Fruit fly (Drosophila melanogaster) whole organism, embryonic: Measurements from ENCODE around the gene Apoltp.
A peak's percentile ranks its signal among the peaks of the same experiment; 100 is the strongest.

Experiments
- Awh ChIP-seq: fragments of 200-800 bp; sonication (Bioruptor generic); IDR thresholded peaks from 2 replicates; pipeline ENCODE4, ENCODE4 v1.3.6; 2022; ENCODE audit warnings: missing biosample characterization, missing genetic modification characterization
- Blimp-1 ChIP-seq: fragments of 200-800 bp; sonication (Bioruptor generic); optimal IDR thresholded peaks from 3 replicates; lab custom pipeline; 2018; ENCODE audit warnings: missing biosample characterization, missing genetic modification characterization, mild to moderate bottlenecking, moderate library complexity, missing genetic modification reagents
- BtbVII ChIP-seq: fragments of 200-800 bp; sonication (Bioruptor generic); optimal IDR thresholded peaks from 3 replicates; lab custom pipeline; 2017; ENCODE audit warnings: missing biosample characterization, mild to moderate bottlenecking, missing genetic modification characterization
- CG10274 ChIP-seq: fragments of 200-800 bp; sonication (Bioruptor generic); optimal IDR thresholded peaks from 3 replicates; lab custom pipeline; 2017; ENCODE audit warnings: missing biosample characterization, mild to moderate bottlenecking, missing genetic modification characterization
- CG10979 ChIP-seq: fragments of 200-800 bp; sonication (Bioruptor generic); optimal IDR thresholded peaks from 2 replicates; lab custom pipeline; 2018; ENCODE audit warnings: missing biosample characterization, mild to moderate bottlenecking, missing genetic modification characterization, moderate library complexity
- CG11456 ChIP-seq: fragments of 200-800 bp; sonication (Bioruptor generic); IDR thresholded peaks from 3 replicates; pipeline ENCODE4 v1.3.6; 2022; ENCODE audit warnings: missing biosample characterization, missing genetic modification characterization
- CG13424 ChIP-seq: fragments of 200-800 bp; sonication (Bioruptor generic); optimal IDR thresholded peaks from 2 replicates; lab custom pipeline; 2019; ENCODE audit warnings: missing biosample characterization, mild to moderate bottlenecking, missing genetic modification characterization, moderate library complexity
- CG14014 ChIP-seq: fragments of 200-800 bp; sonication (Bioruptor generic); IDR thresholded peaks from 2 replicates; pipeline ENCODE4 v1.3.6; 2022; ENCODE audit warnings: missing biosample characterization, missing genetic modification characterization
- CG14965 ChIP-seq: fragments of 200-800 bp; sonication (Bioruptor generic); optimal IDR thresholded peaks from 2 replicates; lab custom pipeline; 2016; ENCODE audit warnings: missing biosample characterization, missing genetic modification characterization, borderline replicate concordance
- CG1529 ChIP-seq: fragments of 200-800 bp; sonication (Bioruptor generic); optimal IDR thresholded peaks from 3 replicates; lab custom pipeline; 2018; ENCODE audit warnings: missing biosample characterization, missing genetic modification characterization
- CG15696 ChIP-seq: fragments of 200-800 bp; sonication (Bioruptor generic); optimal IDR thresholded peaks from 2 replicates; lab custom pipeline; 2019; ENCODE audit warnings: missing biosample characterization, mild to moderate bottlenecking, missing genetic modification characterization, moderate library complexity
- CG16779 ChIP-seq: fragments of 200-800 bp; sonication (Bioruptor generic); IDR thresholded peaks from 2 replicates; pipeline ENCODE4 v1.3.6; 2022; ENCODE audit warnings: missing biosample characterization, missing genetic modification characterization
- CG16815 ChIP-seq: fragments of 200-800 bp; sonication (Bioruptor generic); optimal IDR thresholded peaks from 3 replicates; lab custom pipeline; 2017; ENCODE audit warnings: missing biosample characterization, mild to moderate bottlenecking, missing genetic modification characterization
- CG17829 ChIP-seq: fragments of 200-800 bp; optimal IDR thresholded peaks from 2 replicates; lab custom pipeline; 2019; ENCODE audit warnings: missing biosample characterization, mild to moderate bottlenecking, missing genetic modification characterization, moderate library complexity
- CG2116 ChIP-seq: fragments of 200-800 bp; sonication (Bioruptor generic); optimal IDR thresholded peaks from 3 replicates; lab custom pipeline; 2018; ENCODE audit warnings: missing biosample characterization, mild to moderate bottlenecking, missing genetic modification characterization
- CG2712 ChIP-seq: fragments of 200-800 bp; optimal IDR thresholded peaks from 3 replicates; lab custom pipeline; 2019; ENCODE audit warnings: missing biosample characterization, mild to moderate bottlenecking, missing genetic modification characterization, moderate library complexity
- CG2875 ChIP-seq: fragments of 200-800 bp; sonication (Bioruptor generic); optimal IDR thresholded peaks from 2 replicates; lab custom pipeline; 2017; ENCODE audit warnings: missing biosample characterization, mild to moderate bottlenecking, missing genetic modification characterization, missing genetic modification reagents
- CG32532 ChIP-seq: fragments of 200-800 bp; sonication (Bioruptor generic); IDR thresholded peaks from 2 replicates; pipeline ENCODE4 v1.3.6; 2022; ENCODE audit warnings: missing biosample characterization, missing genetic modification characterization
- CG3281 ChIP-seq: fragments of 200-800 bp; sonication (Bioruptor generic); optimal IDR thresholded peaks from 3 replicates; lab custom pipeline; 2017; ENCODE audit warnings: missing biosample characterization, mild to moderate bottlenecking, missing genetic modification characterization
- CG4424 ChIP-seq: fragments of 200-800 bp; sonication (Bioruptor generic); optimal IDR thresholded peaks from 3 replicates; lab custom pipeline; 2016; ENCODE audit warnings: missing biosample characterization, missing genetic modification characterization
- CG6765 ChIP-seq: fragments of 200-800 bp; sonication (Bioruptor generic); optimal IDR thresholded peaks from 3 replicates; lab custom pipeline; 2017; ENCODE audit warnings: missing biosample characterization, mild to moderate bottlenecking, missing genetic modification characterization
- CG7987 ChIP-seq: fragments of 200-800 bp; sonication (Bioruptor generic); optimal IDR thresholded peaks from 2 replicates; lab custom pipeline; 2018; ENCODE audit warnings: missing biosample characterization, mild to moderate bottlenecking, missing genetic modification characterization, moderate library complexity
- CG8290 ChIP-seq, 3 experiments: fragments of 200-800 bp; sonication (Bioruptor generic); optimal IDR thresholded peaks; 2 replicates each; lab custom pipeline; 2016 to 2019; ENCODE audit warnings: missing biosample characterization in 3 of 3, missing genetic modification characterization in 3 of 3, mild to moderate bottlenecking in 2 of 3, moderate library complexity in 1 of 3
- CG9932 ChIP-seq: fragments of 200-800 bp; sonication (Bioruptor generic); IDR thresholded peaks from 2 replicates; pipeline ENCODE4 v1.3.6; 2022; ENCODE audit warnings: missing biosample characterization, missing genetic modification characterization
- Chrac-16 ChIP-seq: fragments of 200-800 bp; sonication (Bioruptor generic); optimal IDR thresholded peaks from 3 replicates; lab custom pipeline; 2016; ENCODE audit warnings: missing biosample characterization, missing genetic modification characterization
- D19A ChIP-seq: fragments of 200-800 bp; optimal IDR thresholded peaks from 3 replicates; lab custom pipeline; 2019; ENCODE audit warnings: missing biosample characterization, mild to moderate bottlenecking, missing genetic modification characterization, moderate library complexity
- Dad ChIP-seq: fragments of 200-800 bp; sonication (Bioruptor generic); optimal IDR thresholded peaks from 3 replicates; lab custom pipeline; 2016; ENCODE audit warnings: missing biosample characterization, missing genetic modification characterization
- Ets97D ChIP-seq: fragments of 200-800 bp; sonication (Bioruptor generic); optimal IDR thresholded peaks from 3 replicates; lab custom pipeline; 2016; ENCODE audit warnings: missing biosample characterization, missing genetic modification characterization
- Fer3 ChIP-seq: fragments of 200-800 bp; sonication (Bioruptor generic); optimal IDR thresholded peaks from 2 replicates; lab custom pipeline; 2018; ENCODE audit warnings: missing biosample characterization, mild to moderate bottlenecking, missing genetic modification characterization, moderate library complexity
- Mad ChIP-seq: fragments of 200-800 bp; sonication (Bioruptor generic); optimal IDR thresholded peaks from 2 replicates; lab custom pipeline; 2016; ENCODE audit warnings: missing biosample characterization, missing genetic modification characterization
- ato ChIP-seq: fragments of 200-800 bp; sonication (Bioruptor generic); IDR thresholded peaks from 2 replicates; pipeline ENCODE4 v1.3.6; 2022; ENCODE audit warnings: missing biosample characterization, missing genetic modification characterization; ENCODE audit not compliant: partially characterized antibody
- caup ChIP-seq: fragments of 200-800 bp; sonication (Bioruptor generic); optimal IDR thresholded peaks from 3 replicates; lab custom pipeline; 2017; ENCODE audit warnings: missing biosample characterization, mild to moderate bottlenecking, missing genetic modification characterization, moderate library complexity; ENCODE audit not compliant: severe bottlenecking
- corto ChIP-seq: fragments of 200-800 bp; sonication (Bioruptor generic); optimal IDR thresholded peaks from 2 replicates; lab custom pipeline; 2016; ENCODE audit warnings: missing biosample characterization, mild to moderate bottlenecking, missing genetic modification characterization, moderate library complexity
- dan ChIP-seq: fragments of 200-800 bp; sonication (Bioruptor generic); IDR thresholded peaks from 2 replicates; pipeline ENCODE4 v1.3.6; 2022; ENCODE audit warnings: missing biosample characterization, missing genetic modification characterization
- fd96Cb ChIP-seq: fragments of 200-800 bp; sonication (Bioruptor generic); optimal IDR thresholded peaks from 2 replicates; lab custom pipeline; 2018; ENCODE audit warnings: missing biosample characterization, mild to moderate bottlenecking, missing genetic modification characterization, moderate library complexity
- gce ChIP-seq: fragments of 200-800 bp; sonication (Bioruptor generic); IDR thresholded peaks from 3 replicates; pipeline ENCODE4 v1.3.6; 2022; ENCODE audit warnings: missing biosample characterization, missing genetic modification characterization
- gcm2 ChIP-seq: fragments of 200-800 bp; sonication (Bioruptor generic); optimal IDR thresholded peaks from 2 replicates; lab custom pipeline; 2016; ENCODE audit warnings: missing biosample characterization, missing genetic modification characterization
- gsb-n ChIP-seq: fragments of 200-800 bp; sonication (Bioruptor generic); optimal IDR thresholded peaks from 3 replicates; lab custom pipeline; 2018; ENCODE audit warnings: missing biosample characterization, mild to moderate bottlenecking, missing genetic modification characterization
- jigr1 ChIP-seq: fragments of 200-800 bp; sonication (Bioruptor generic); IDR thresholded peaks from 3 replicates; pipeline ENCODE4 v1.3.6; 2022; ENCODE audit warnings: missing biosample characterization, missing genetic modification characterization
- kah ChIP-seq: fragments of 200-800 bp; sonication (Bioruptor generic); optimal IDR thresholded peaks from 2 replicates; lab custom pipeline; 2018; ENCODE audit warnings: missing biosample characterization, mild to moderate bottlenecking, missing genetic modification characterization
- lilli ChIP-seq: fragments of 200-800 bp; sonication (Bioruptor generic); optimal IDR thresholded peaks from 3 replicates; lab custom pipeline; 2016; ENCODE audit warnings: missing biosample characterization, missing genetic modification characterization
- onecut ChIP-seq: fragments of 200-800 bp; sonication (Bioruptor generic); IDR thresholded peaks from 2 replicates; pipeline ENCODE4 v1.3.6; 2022; ENCODE audit warnings: missing biosample characterization, missing genetic modification characterization
- ranshi ChIP-seq: fragments of 200-800 bp; sonication (Bioruptor generic); IDR thresholded peaks from 2 replicates; pipeline ENCODE4 v1.3.6; 2022; ENCODE audit warnings: missing biosample characterization, missing genetic modification characterization
- sc ChIP-seq, 3 experiments: fragments of >200 bp in 2 of 3; fragments of 200-800 bp in 1 of 3; sonication (Bioruptor generic) in 1 of 3; optimal IDR thresholded peaks; 2 replicates in 2 of 3; 3 replicates in 1 of 3; lab custom pipeline; 2017; ENCODE audit warnings: mild to moderate bottlenecking in 1 of 3, missing biosample characterization in 1 of 3, missing genetic modification characterization in 1 of 3, missing genetic modification reagents in 1 of 3
- sd ChIP-seq: fragments of 200-800 bp; sonication (Bioruptor generic); optimal IDR thresholded peaks from 3 replicates; lab custom pipeline; 2018; ENCODE audit warnings: missing biosample characterization, mild to moderate bottlenecking, missing genetic modification characterization, moderate library complexity
- seq ChIP-seq: fragments of 200-800 bp; sonication (Bioruptor generic); IDR thresholded peaks from 2 replicates; pipeline ENCODE4 v1.3.6; 2022; ENCODE audit warnings: missing biosample characterization, missing genetic modification characterization
- twi ChIP-seq: fragments of 200-800 bp; optimal IDR thresholded peaks from 2 replicates; lab custom pipeline; 2019; ENCODE audit warnings: missing biosample characterization, mild to moderate bottlenecking, missing genetic modification characterization, moderate library complexity
- vvl ChIP-seq: fragments of 200-800 bp; sonication (Bioruptor generic); IDR thresholded peaks from 2 replicates; pipeline ENCODE4 v1.3.6; 2022; ENCODE audit warnings: missing biosample characterization, missing genetic modification characterization
- zf30C ChIP-seq: fragments of 200-800 bp; sonication (Bioruptor generic); optimal IDR thresholded peaks from 3 replicates; lab custom pipeline; 2018; ENCODE audit warnings: missing biosample characterization, mild to moderate bottlenecking, missing genetic modification characterization

The Apoltp gene

DNA sequence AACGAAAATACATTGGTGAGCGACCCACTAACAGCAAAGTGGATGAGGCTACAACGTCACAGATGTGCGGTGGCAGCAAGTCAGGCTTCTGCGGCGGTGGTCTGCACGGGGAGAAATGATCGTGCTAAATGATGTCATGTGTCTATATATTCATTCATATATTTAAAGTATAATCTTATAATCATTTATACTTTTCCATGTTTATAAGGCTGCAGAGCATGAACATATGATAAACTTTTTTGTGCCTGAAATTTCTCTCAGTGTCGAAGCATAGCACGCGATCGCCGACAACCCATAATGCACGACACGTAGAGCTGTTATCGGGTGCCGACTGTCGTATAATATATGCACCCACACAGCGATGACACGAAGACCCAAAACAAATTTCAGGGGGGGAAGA, 35.6 kb upstream of the Apoltp start (continued):
- TF ChIP-seq sd (tag; lab: Kevin White, UChicago): no peak
- no peak for TF ChIP-seq sc (optimal IDR thresholded peaks at IDR 0.05; lab: Kevin White, UChicago)
- TF ChIP-seq sc (GFP tag; optimal IDR thresholded peaks at IDR 0.05; lab: Kevin White, UChicago): peak; percentile 53
- TF ChIP-seq CG2116 (GFP tag; lab: Kevin White, UChicago): peak; percentile 11
- TF ChIP-seq CG17829: peak; percentile 84
- no peak for TF ChIP-seq CG16779 (GFP tag; lab: Robert Waterston, UW)
- no peak for TF ChIP-seq lilli (GFP tag; lab: Kevin White, UChicago)
- TF ChIP-seq CG14965 (GFP tag; lab: Kevin White, UChicago): no peak
- peak; percentile 57 for TF ChIP-seq CG2875 (GFP tag; lab: Kevin White, UChicago)
- no peak for TF ChIP-seq ato (GFP tag; lab: Robert Waterston, UW)
- peak; percentile 86 for TF ChIP-seq CG2712 (tag; lab: Kevin White, UChicago)
- TF ChIP-seq jigr1 (GFP tag; lab: Robert Waterston, UW): peak; percentile 40; the same call in 1 of the 3 replicates
- TF ChIP-seq onecut (GFP tag; lab: Robert Waterston, UW): peak; percentile 74
- no peak for TF ChIP-seq Fer3 (tag; lab: Kevin White, UChicago)
- no peak for TF ChIP-seq CG7987 (GFP tag; lab: Kevin White, UChicago)
- peak; percentile 86 for TF ChIP-seq CG10979 (tag; lab: Kevin White, UChicago)
- no peak for TF ChIP-seq BtbVII
- peak; percentile 67 for TF ChIP-seq Awh (GFP tag; lab: Robert Waterston, UW)
- TF ChIP-seq Ets97D (GFP tag; lab: Kevin White, UChicago): no peak
- TF ChIP-seq CG11456: peak; percentile 70; the same call in 2 of the 3 replicates
- TF ChIP-seq Chrac-16 (GFP tag; lab: Kevin White, UChicago): peak; percentile 61
- TF ChIP-seq seq (GFP tag; lab: Robert Waterston, UW): peak; percentile 45; the same call in 1 of the 2 replicates
- TF ChIP-seq kah (GFP tag; lab: Kevin White, UChicago): peak; percentile 2
- peak; percentile 86 for TF ChIP-seq CG15696
- TF ChIP-seq CG13424: peak; percentile 61
- TF ChIP-seq CG6765: no peak
- TF ChIP-seq gce (GFP tag; lab: Robert Waterston, UW): peak; percentile 58; the same call in 1 of the 3 replicates
- peak; percentile 74; the same call in 1 of the 2 replicates for TF ChIP-seq ranshi (GFP tag; lab: Robert Waterston, UW)
- peak; percentile 67 for TF ChIP-seq Blimp-1 (GFP tag; lab: Kevin White, UChicago)
- peak; percentile 76 for TF ChIP-seq CG4424
- peak; percentile 47; the same call in 1 of the 2 replicates for TF ChIP-seq CG32532 (GFP tag; lab: Robert Waterston, UW)
- peak; percentile 75 for TF ChIP-seq CG16815 (GFP tag; lab: Kevin White, UChicago)
- TF ChIP-seq CG3281 (GFP tag; lab: Kevin White, UChicago): no peak
- TF ChIP-seq CG1529: peak; percentile 51
- peak; percentile 79 for TF ChIP-seq dan
- peak; percentile 66 for TF ChIP-seq zf30C (GFP tag; lab: Kevin White, UChicago)
- TF ChIP-seq Mad (GFP tag; lab: Kevin White, UChicago): no peak
- TF ChIP-seq fd96Cb (tag; lab: Kevin White, UChicago): peak; percentile 75
- TF ChIP-seq CG8290 (GFP tag; optimal IDR thresholded peaks at IDR 0.05; lab: Kevin White, UChicago): peak; percentile 35
- TF ChIP-seq CG8290 (tag; optimal IDR thresholded peaks at IDR 0.05; lab: Kevin White, UChicago): peak in 1 of 2 experiments; percentile 20
- TF ChIP-seq CG9932 (GFP tag; lab: Robert Waterston, UW): no peak
- TF ChIP-seq corto: no peak
- peak; percentile 59 for TF ChIP-seq D19A (tag; lab: Kevin White, UChicago)
- peak; percentile 89 for TF ChIP-seq vvl
- no peak for TF ChIP-seq Dad (GFP tag; lab: Kevin White, UChicago)
- peak; percentile 72 for TF ChIP-seq gsb-n (tag; lab: Kevin White, UChicago)
- no peak for TF ChIP-seq CG10274 (GFP tag; lab: Kevin White, UChicago)
- TF ChIP-seq twi (tag; lab: Kevin White, UChicago): peak; percentile 68
- peak; percentile 17 for TF ChIP-seq gcm2 (GFP tag; lab: Kevin White, UChicago)
- TF ChIP-seq caup (GFP tag; lab: Kevin White, UChicago): no peak
- TF ChIP-seq CG14014 (GFP tag; lab: Robert Waterston, UW): 0 out of 2 replicates have a peak, but pooled peaks have one; percentile 41
